Worm (Caenorhabditis elegans): ENCODE results near the gene aps-1.

Gene aps-1

DNA sequence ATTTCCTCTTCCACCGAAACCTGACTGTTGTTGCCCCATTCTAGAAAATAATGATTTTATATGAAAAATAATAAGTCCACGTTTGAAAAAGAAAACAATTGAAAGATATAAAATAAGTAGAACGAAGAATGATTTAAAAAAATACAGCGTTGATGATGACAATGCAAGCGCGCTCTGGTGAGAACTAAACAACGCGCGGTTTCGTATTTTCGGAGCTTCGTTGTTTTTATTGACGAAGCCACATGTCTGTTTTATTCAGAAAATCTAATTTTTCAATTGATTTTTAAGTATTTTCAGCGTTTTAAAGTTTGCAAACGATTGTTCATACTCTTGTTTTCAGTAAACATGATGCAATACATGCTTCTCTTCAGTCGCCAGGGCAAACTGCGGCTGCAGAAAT, at the start of gene aps-1, which contains the start of gene rpt-2 (continued):
- TF ChIP-seq ceh-82 (tag; optimal IDR thresholded peaks at IDR 0.05) (no peak), ceh-20 (GFP tag; IDR thresholded peaks at IDR 0.05) (no peak), zfp-3 (GFP tag; conservative IDR thresholded peaks at IDR 0.05) (no peak), spr-1 (tag; optimal IDR thresholded peaks at IDR 0.05) (no peak), daf-8 (GFP tag; IDR thresholded peaks at IDR 0.05) (no peak), T20F7.1 (GFP tag; optimal IDR thresholded peaks at IDR 0.05) (peak; percentile 100), dve-1 (tag; optimal IDR thresholded peaks at IDR 0.05; ENCODE audit: insufficient read depth) (peak; percentile 76), nhr-102 (tag; optimal IDR thresholded peaks at IDR 0.05) (no peak), nhr-25 (tag; optimal IDR thresholded peaks at IDR 0.05; ENCODE audit: borderline replicate concordance, insufficient read depth) (peak; percentile 21), zfp-2 (tag; optimal IDR thresholded peaks at IDR 0.05) (no peak), Y105C5A.15 (GFP tag; IDR thresholded peaks at IDR 0.05) (no peak), F26F4.8 (GFP tag; conservative IDR thresholded peaks at IDR 0.05) (no peak), madf-9 (GFP tag; conservative IDR thresholded peaks at IDR 0.05) (no peak), lin-38 (GFP tag; IDR thresholded peaks at IDR 0.05) (peak; percentile 97), zip-2 (tag; optimal IDR thresholded peaks at IDR 0.05) (no peak), lin-39 (tag; optimal IDR thresholded peaks at IDR 0.05) (no peak), ZK546.5 (tag; optimal IDR thresholded peaks at IDR 0.05) (no peak), sdz-12 (GFP tag; optimal IDR thresholded peaks at IDR 0.05) (no peak), dmd-9 (GFP tag; IDR thresholded peaks at IDR 0.05) (no peak), egl-27 (tag; optimal IDR thresholded peaks at IDR 0.05) (no peak), php-3 (GFP tag; IDR thresholded peaks at IDR 0.05) (no peak), zag-1 (tag; optimal IDR thresholded peaks at IDR 0.05) (no peak), T26A8.4 (GFP tag; IDR thresholded peaks at IDR 0.05) (no peak), aha-1 (tag) (no peak), ceh-62 (tag; optimal IDR thresholded peaks at IDR 0.05) (no peak), nhr-77 (tag; optimal IDR thresholded peaks at IDR 0.05) (peak; percentile 66), mdt-29 (GFP tag; IDR thresholded peaks at IDR 0.05) (no peak), ztf-11 (tag; optimal IDR thresholded peaks at IDR 0.05) (no peak), nhr-10 (tag; optimal IDR thresholded peaks at IDR 0.05) (no peak), hif-1 (tag; optimal IDR thresholded peaks at IDR 0.05) (peak in 1 of 2 experiments; percentile 44), jun-1 (tag; optimal IDR thresholded peaks at IDR 0.05) (no peak), nhr-11 (tag; optimal IDR thresholded peaks at IDR 0.05) (peak; percentile 61), cey-2 (tag; optimal IDR thresholded peaks at IDR 0.05; ENCODE audit: borderline replicate concordance, insufficient read depth) (no peak), Y48G9A.11 (GFP tag; IDR thresholded peaks at IDR 0.05) (peak; percentile 92), hlh-30 (tag; optimal IDR thresholded peaks at IDR 0.05; ENCODE audit: insufficient read depth) (peak; percentile 89), egl-43 (GFP tag; IDR thresholded peaks at IDR 0.05) (no peak), attf-4 (tag; optimal IDR thresholded peaks at IDR 0.05) (no peak), mep-1 (tag; optimal IDR thresholded peaks at IDR 0.05) (peak; percentile 85), ceh-44 (GFP tag; IDR thresholded peaks at IDR 0.05) (no peak), pqm-1 (tag; optimal IDR thresholded peaks at IDR 0.05) (peak; percentile 8), arid-1 (GFP tag; conservative IDR thresholded peaks at IDR 0.05) (no peak), lin-29 (GFP tag; IDR thresholded peaks at IDR 0.05) (no peak), snpc-4 (tag; optimal IDR thresholded peaks at IDR 0.05) (no peak), tra-1 (GFP tag; IDR thresholded peaks at IDR 0.05) (no peak), gei-8 (GFP tag; optimal IDR thresholded peaks at IDR 0.05) (no peak), dpl-1 (GFP tag; optimal IDR thresholded peaks at IDR 0.05) (peak; percentile 79), ceh-32 (tag; optimal IDR thresholded peaks at IDR 0.05; ENCODE audit: poor library complexity) (no peak), unc-62 (GFP tag; optimal IDR thresholded peaks at IDR 0.05 in 1 of 2) (no peak), unc-62 (tag; optimal IDR thresholded peaks at IDR 0.05) (no peak), mdl-1 (tag; optimal IDR thresholded peaks at IDR 0.05) (peak in 1 of 2 experiments; percentile 67), dmd-6 (GFP tag; IDR thresholded peaks at IDR 0.05) (peak; percentile 34), lsy-2 (tag; optimal IDR thresholded peaks at IDR 0.05) (peak in 1 of 2 experiments; percentile 91)

All from whole organism, L4 larva.